Fruit fly (Drosophila melanogaster) whole organism, wandering third instar larva: ENCODE measurements around the gene gce.

Source experiments
- CG32264 ChIP-seq: fragments of 200-800 bp; sonication (Bioruptor generic); optimal IDR thresholded peaks from 2 replicates; lab custom pipeline; 2016; ENCODE audit warnings: missing biosample characterization, missing genetic modification characterization
- CrebA ChIP-seq: fragments of 200-800 bp; sonication (Bioruptor generic); optimal IDR thresholded peaks from 2 replicates; lab custom pipeline; 2016; ENCODE audit warnings: missing biosample characterization, mild to moderate bottlenecking, missing genetic modification characterization, borderline replicate concordance
- Dif ChIP-seq: fragments of 200-275, 200-300 bp; sonication (Bioruptor generic); optimal IDR thresholded peaks from 2 replicates; lab custom pipeline; 2018; ENCODE audit warnings: missing biosample characterization, missing genetic modification characterization; ENCODE audit not compliant: partially characterized antibody
- GATAd ChIP-seq: sonication (Bioruptor generic); optimal IDR thresholded peaks from 2 replicates; lab custom pipeline; 2016; ENCODE audit warnings: missing biosample characterization, missing genetic modification characterization
- HLH106 ChIP-seq: fragments of 200-800 bp; optimal IDR thresholded peaks from 3 replicates; lab custom pipeline; 2019; ENCODE audit warnings: missing biosample characterization, mild to moderate bottlenecking, missing genetic modification characterization, moderate library complexity
- Hnf4 ChIP-seq: fragments of 200-800 bp; sonication (Bioruptor generic); optimal IDR thresholded peaks from 2 replicates; lab custom pipeline; 2016; ENCODE audit warnings: missing biosample characterization, mild to moderate bottlenecking, missing genetic modification characterization
- Hr78 ChIP-seq: fragments of >200 bp; optimal IDR thresholded peaks from 2 replicates; lab custom pipeline; 2017; ENCODE audit warnings: missing biosample characterization, missing genetic modification characterization
- Hr83 ChIP-seq: fragments of 200-300 bp; sonication (Bioruptor generic); optimal IDR thresholded peaks from 2 replicates; lab custom pipeline; 2016; ENCODE audit warnings: missing biosample characterization, mild to moderate bottlenecking, missing genetic modification characterization, moderate library complexity; ENCODE audit not compliant: poor library complexity, severe bottlenecking
- Mio ChIP-seq: sonication (Bioruptor generic); optimal IDR thresholded peaks from 2 replicates; lab custom pipeline; 2016; ENCODE audit warnings: missing biosample characterization, missing genetic modification characterization
- Myc ChIP-seq: fragments of >200 bp; optimal IDR thresholded peaks from 2 replicates; lab custom pipeline; 2017
- N ChIP-seq: fragments of >200 bp; optimal IDR thresholded peaks from 2 replicates; lab custom pipeline; 2018; ENCODE audit warnings: missing biosample characterization, missing external identifiers, missing genetic modification characterization
- OdsH ChIP-seq: fragments of 200-800 bp; sonication (Bioruptor generic); optimal IDR thresholded peaks from 2 replicates; lab custom pipeline; 2016; ENCODE audit warnings: missing biosample characterization, mild to moderate bottlenecking, missing genetic modification characterization
- Rel ChIP-seq, 2 experiments: fragments of 200-800 bp; sonication (Bioruptor generic) in 1 of 2; optimal IDR thresholded peaks; 2 replicates in 1 of 2; 3 replicates in 1 of 2; lab custom pipeline; 2016 to 2019; ENCODE audit warnings: mild to moderate bottlenecking in 2 of 2, missing biosample characterization in 2 of 2, missing genetic modification characterization in 2 of 2, moderate library complexity in 1 of 2
- Sp1 ChIP-seq: fragments of 200-800 bp; sonication (Bioruptor generic); optimal IDR thresholded peaks from 3 replicates; lab custom pipeline; 2019; ENCODE audit warnings: missing biosample characterization, mild to moderate bottlenecking, missing genetic modification characterization, moderate library complexity
- br ChIP-seq: fragments of 200-800 bp; sonication (Bioruptor generic); optimal IDR thresholded peaks from 2 replicates; lab custom pipeline; 2016; ENCODE audit warnings: missing biosample characterization, missing genetic modification characterization
- brk ChIP-seq: fragments of 200-800 bp; sonication (Bioruptor generic); optimal IDR thresholded peaks from 2 replicates; lab custom pipeline; 2016; ENCODE audit warnings: missing biosample characterization, mild to moderate bottlenecking, missing genetic modification characterization
- dl ChIP-seq, 2 experiments: fragments of 175-275, 200-275 bp in 1 of 2; fragments of 200-275 bp in 1 of 2; sonication (Bioruptor generic); optimal IDR thresholded peaks; lab custom pipeline; 2018; ENCODE audit warnings: mild to moderate bottlenecking in 2 of 2, missing biosample characterization in 2 of 2, missing genetic modification characterization in 2 of 2, moderate library complexity in 2 of 2; ENCODE audit not compliant: partially characterized antibody in 2 of 2, insufficient read depth in 1 of 2
- dmrt93B ChIP-seq: fragments of 200-800 bp; sonication (Bioruptor generic); optimal IDR thresholded peaks from 2 replicates; lab custom pipeline; 2018; ENCODE audit warnings: missing biosample characterization, mild to moderate bottlenecking, missing genetic modification characterization
- ey ChIP-seq: fragments of 200-800 bp; sonication (Bioruptor generic); optimal IDR thresholded peaks from 2 replicates; lab custom pipeline; 2016; ENCODE audit warnings: missing biosample characterization, missing genetic modification characterization
- foxo ChIP-seq, 2 experiments: fragments of 200-800 bp; sonication (Bioruptor generic); optimal IDR thresholded peaks; 2 replicates in 1 of 2; 3 replicates in 1 of 2; lab custom pipeline; 2016 to 2017; ENCODE audit warnings: missing biosample characterization in 2 of 2, missing genetic modification characterization in 2 of 2
- fru ChIP-seq: fragments of 200-800 bp; sonication (Bioruptor generic); optimal IDR thresholded peaks from 3 replicates; lab custom pipeline; 2016; ENCODE audit warnings: missing biosample characterization, mild to moderate bottlenecking, missing genetic modification characterization
- h ChIP-seq: fragments of 200-800 bp; sonication (Bioruptor generic); optimal IDR thresholded peaks from 3 replicates; lab custom pipeline; 2016; ENCODE audit warnings: missing biosample characterization, mild to moderate bottlenecking, missing genetic modification characterization
- jim ChIP-seq: fragments of 175-275, 200-325 bp; sonication (Bioruptor generic); optimal IDR thresholded peaks from 2 replicates; lab custom pipeline; 2016; ENCODE audit warnings: missing biosample characterization, mild to moderate bottlenecking, missing genetic modification characterization
- lola ChIP-seq: fragments of >200 bp; optimal IDR thresholded peaks from 2 replicates; lab custom pipeline; 2017; ENCODE audit warnings: missing biosample characterization, missing genetic modification characterization
- pan ChIP-seq: fragments of >200 bp; optimal IDR thresholded peaks from 2 replicates; lab custom pipeline; 2017
- psq ChIP-seq: fragments of 200-800 bp; sonication (Bioruptor generic); optimal IDR thresholded peaks from 3 replicates; lab custom pipeline; 2017; ENCODE audit warnings: missing biosample characterization, mild to moderate bottlenecking, missing genetic modification characterization, moderate library complexity
- rgr ChIP-seq: fragments of 200-800 bp; sonication (Bioruptor generic); optimal IDR thresholded peaks from 3 replicates; lab custom pipeline; 2016; ENCODE audit warnings: missing biosample characterization, mild to moderate bottlenecking, missing genetic modification characterization
- sage ChIP-seq: fragments of 200-800 bp; sonication (Bioruptor generic); optimal IDR thresholded peaks from 2 replicates; lab custom pipeline; 2016; ENCODE audit warnings: missing biosample characterization, mild to moderate bottlenecking, missing genetic modification characterization
- sv ChIP-seq: fragments of 200-800 bp; sonication (Bioruptor generic); optimal IDR thresholded peaks from 3 replicates; lab custom pipeline; 2016; ENCODE audit warnings: missing biosample characterization, missing genetic modification characterization
- tai ChIP-seq: sonication (Bioruptor generic); optimal IDR thresholded peaks from 2 replicates; lab custom pipeline; 2016; ENCODE audit warnings: missing biosample characterization, missing genetic modification characterization
- woc ChIP-seq: sonication (Bioruptor generic); optimal IDR thresholded peaks from 2 replicates; lab custom pipeline; 2016; ENCODE audit warnings: missing biosample characterization, mild to moderate bottlenecking, missing genetic modification characterization

The gce gene

DNA sequence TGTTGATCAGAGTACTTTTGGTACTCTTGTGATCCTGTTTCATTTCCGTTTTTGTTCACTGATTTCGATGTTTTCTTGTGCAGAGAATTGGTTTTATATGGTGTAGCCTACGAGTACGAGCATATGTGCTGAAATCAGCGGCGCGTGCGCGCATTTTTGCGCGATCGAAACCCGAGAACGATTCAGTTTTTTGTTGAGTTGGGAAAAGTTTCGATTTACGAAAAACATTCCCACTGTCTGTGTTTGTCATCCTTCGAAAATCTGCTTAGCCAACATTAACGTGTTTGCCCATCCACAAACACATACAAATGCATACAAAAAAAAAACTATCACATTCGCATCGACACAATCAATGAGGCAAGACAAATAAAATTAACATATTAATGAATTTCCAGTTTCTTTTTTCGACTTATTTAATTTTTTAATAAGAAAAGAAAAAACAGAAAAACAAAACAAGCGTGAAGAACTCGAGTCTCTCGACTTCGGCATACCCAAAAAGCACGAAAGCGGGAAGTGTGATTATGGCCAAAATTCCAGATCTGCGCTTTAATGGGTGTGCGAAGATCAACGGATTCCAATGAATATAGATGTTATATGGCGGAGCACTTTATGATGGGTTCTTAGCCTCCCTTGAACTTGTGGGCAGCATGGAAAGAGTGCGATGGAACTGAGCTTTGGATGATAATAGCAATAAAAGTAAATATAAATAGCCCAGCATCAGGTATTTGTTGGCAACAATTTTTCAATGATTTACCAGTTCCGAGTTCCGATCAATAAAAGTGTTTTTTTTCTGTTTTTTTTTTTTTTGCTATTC lies 2.6 kb downstream of the gce start:
- no peak for TF ChIP-seq h (GFP tag; lab: Kevin White, UChicago)
- TF ChIP-seq Hr78 (GFP tag; lab: Kevin White, UChicago), result no peak
- TF ChIP-seq dl (GFP tag; optimal IDR thresholded peaks at IDR 0.05; lab: Kevin White, UChicago; ENCODE audit: insufficient read depth in 1 of 2, partially characterized antibody in 2 of 2), result no peak
- no peak for TF ChIP-seq Hnf4
- no peak for TF ChIP-seq psq (GFP tag; lab: Kevin White, UChicago)
- TF ChIP-seq jim (GFP tag; lab: Kevin White, UChicago), result no peak
- no peak for TF ChIP-seq foxo (GFP tag; optimal IDR thresholded peaks at IDR 0.05; lab: Kevin White, UChicago)
- no peak for TF ChIP-seq sv
- no peak for TF ChIP-seq GATAd (GFP tag; lab: Kevin White, UChicago)
- TF ChIP-seq rgr (GFP tag; lab: Kevin White, UChicago), result no peak
- TF ChIP-seq dmrt93B, result no peak
- TF ChIP-seq ey, result no peak
- no peak for TF ChIP-seq CrebA (GFP tag; lab: Kevin White, UChicago)
- no peak for TF ChIP-seq sage (GFP tag; lab: Kevin White, UChicago)
- no peak for TF ChIP-seq Myc (lab: Kevin White, UChicago)
- TF ChIP-seq Rel (GFP tag; optimal IDR thresholded peaks at IDR 0.05; lab: Kevin White, UChicago), result no peak
- TF ChIP-seq Rel (tag; optimal IDR thresholded peaks at IDR 0.05; lab: Kevin White, UChicago), result no peak
- TF ChIP-seq Mio (GFP tag; lab: Kevin White, UChicago), result no peak
- TF ChIP-seq Hr83 (GFP tag; lab: Kevin White, UChicago), result no peak
- TF ChIP-seq HLH106 (tag; lab: Kevin White, UChicago), result no peak

DNA sequence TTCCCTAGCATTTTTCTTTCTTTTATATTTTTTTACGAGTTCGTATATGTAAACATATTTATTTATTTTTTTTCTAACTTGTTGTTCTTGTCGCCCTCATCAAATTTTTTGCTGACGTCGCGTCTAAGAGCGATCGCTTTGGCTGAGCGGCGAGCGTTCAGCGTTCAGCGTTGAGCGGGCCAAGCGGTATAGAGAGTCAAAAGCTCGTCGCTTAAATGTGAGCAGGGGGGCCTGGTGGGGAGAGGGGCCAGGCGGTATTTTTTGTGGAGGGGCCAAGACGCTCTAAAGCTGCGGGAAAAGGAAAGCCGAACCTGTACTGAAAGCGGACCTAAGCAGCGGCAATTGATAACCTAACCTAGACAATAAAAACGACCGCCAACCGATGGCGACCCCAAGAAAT lies 3.6 kb downstream of the gce start:
- TF ChIP-seq tai (GFP tag; lab: Kevin White, UChicago) (no peak), Myc (lab: Kevin White, UChicago) (no peak), Hr83 (GFP tag; lab: Kevin White, UChicago) (no peak), CrebA (GFP tag; lab: Kevin White, UChicago) (no peak), N (GFP tag; lab: Kevin White, UChicago) (no peak), Dif (GFP tag; lab: Kevin White, UChicago) (peak; percentile 48), OdsH (GFP tag; lab: Kevin White, UChicago) (no peak), sv (no peak), Rel (GFP tag; optimal IDR thresholded peaks at IDR 0.05; lab: Kevin White, UChicago) (no peak), Rel (tag; optimal IDR thresholded peaks at IDR 0.05; lab: Kevin White, UChicago) (peak; percentile 39), woc (GFP tag; lab: Kevin White, UChicago) (no peak), Sp1 (GFP tag; lab: Kevin White, UChicago) (no peak), Hr78 (GFP tag; lab: Kevin White, UChicago) (no peak), brk (no peak), CG32264 (GFP tag; lab: Kevin White, UChicago) (no peak), br (GFP tag; lab: Kevin White, UChicago) (no peak), dl (GFP tag; optimal IDR thresholded peaks at IDR 0.05; lab: Kevin White, UChicago; ENCODE audit: insufficient read depth in 1 of 2, partially characterized antibody in 2 of 2) (no peak), lola (GFP tag; lab: Kevin White, UChicago) (no peak)

DNA sequence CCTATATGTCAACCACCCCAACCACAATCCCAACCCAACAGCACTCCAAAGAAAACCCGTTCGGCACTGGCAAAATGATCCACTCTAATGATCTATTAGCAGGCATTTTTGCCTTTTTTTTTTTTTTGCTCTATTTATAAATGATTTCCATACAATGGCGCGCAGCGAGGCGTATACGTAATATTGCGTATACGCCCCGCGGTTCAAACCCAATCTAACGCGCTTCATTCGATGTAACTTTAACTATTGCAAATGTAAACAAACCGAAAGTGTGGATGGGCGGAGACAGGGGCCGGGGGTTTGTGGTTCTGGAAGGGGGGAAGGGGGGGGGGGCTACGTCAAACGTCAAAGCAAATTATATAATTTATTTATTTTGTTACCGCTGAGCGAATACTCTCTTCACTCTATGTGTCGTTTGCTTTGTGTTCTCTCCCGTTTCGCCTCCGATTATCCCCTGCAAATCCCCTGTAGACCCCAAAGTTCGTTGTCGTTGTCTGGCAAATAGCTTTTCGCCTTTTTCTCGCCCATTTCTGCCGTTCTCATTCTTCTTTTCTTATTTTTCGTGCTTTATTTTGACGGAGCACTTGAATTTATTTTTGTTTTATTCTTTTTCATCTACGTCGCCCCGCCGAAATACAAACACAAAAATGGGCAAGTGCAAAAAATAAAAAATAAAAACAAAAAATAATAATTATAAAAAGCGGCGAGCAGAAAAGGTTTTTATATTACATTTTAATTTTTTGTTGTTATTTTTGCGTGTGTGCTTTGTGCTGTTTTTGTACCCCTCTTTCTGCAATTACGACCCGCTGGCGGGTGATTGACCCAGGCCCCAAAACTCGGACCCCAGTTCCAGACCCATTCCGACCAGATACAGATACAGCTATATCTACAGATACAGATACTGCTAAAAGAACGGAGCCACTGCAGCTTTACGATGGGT lies 5.9 kb downstream of the gce start:
- no peak for TF ChIP-seq Hnf4
- peak; percentile 59 for TF ChIP-seq Rel (GFP tag; optimal IDR thresholded peaks at IDR 0.05; lab: Kevin White, UChicago)
- peak; percentile 71 for TF ChIP-seq Rel (tag; optimal IDR thresholded peaks at IDR 0.05; lab: Kevin White, UChicago)
- TF ChIP-seq CrebA (GFP tag; lab: Kevin White, UChicago), result peak; percentile 87
- peak in 1 of 2 experiments; percentile 61 for TF ChIP-seq foxo (GFP tag; optimal IDR thresholded peaks at IDR 0.05; lab: Kevin White, UChicago)
- TF ChIP-seq Hr78 (GFP tag; lab: Kevin White, UChicago), result no peak
- TF ChIP-seq br (GFP tag; lab: Kevin White, UChicago), result no peak
- TF ChIP-seq Sp1 (GFP tag; lab: Kevin White, UChicago), result peak; percentile 82
- TF ChIP-seq OdsH (GFP tag; lab: Kevin White, UChicago), result no peak
- TF ChIP-seq psq (GFP tag; lab: Kevin White, UChicago), result peak; percentile 74
- peak; percentile 3 for TF ChIP-seq Dif (GFP tag; lab: Kevin White, UChicago)
- TF ChIP-seq fru, result peak; percentile 11
- peak; percentile 34 for TF ChIP-seq sage (GFP tag; lab: Kevin White, UChicago)
- TF ChIP-seq jim (GFP tag; lab: Kevin White, UChicago), result no peak
- no peak for TF ChIP-seq pan
